Fruit fly (Drosophila melanogaster) whole organism, embryonic: Measurements from ENCODE around the gene CG43800.
A peak's percentile ranks its signal among the peaks of the same experiment; 100 is the strongest.

Experiments used
- Atf6 ChIP-seq: fragments of 200-800 bp; sonication (Bioruptor generic); IDR thresholded peaks from 2 replicates; pipeline ENCODE4 v1.3.6; 2022; ENCODE audit warnings: missing biosample characterization, missing genetic modification characterization
- CG10147 ChIP-seq: fragments of 200-800 bp; sonication (Bioruptor generic); optimal IDR thresholded peaks from 2 replicates; lab custom pipeline; 2019; ENCODE audit warnings: missing biosample characterization, mild to moderate bottlenecking, missing genetic modification characterization, moderate library complexity
- CG10274 ChIP-seq: fragments of 200-800 bp; sonication (Bioruptor generic); optimal IDR thresholded peaks from 3 replicates; lab custom pipeline; 2017; ENCODE audit warnings: missing biosample characterization, mild to moderate bottlenecking, missing genetic modification characterization
- CG10366 ChIP-seq: fragments of 200-800 bp; sonication (Bioruptor generic); IDR thresholded peaks from 2 replicates; pipeline ENCODE4 v1.3.6; 2022; ENCODE audit warnings: missing biosample characterization, missing genetic modification characterization
- CG12071 ChIP-seq: fragments of 200-800 bp; sonication (Bioruptor generic); optimal IDR thresholded peaks from 3 replicates; lab custom pipeline; 2018; ENCODE audit warnings: missing biosample characterization, mild to moderate bottlenecking, missing genetic modification characterization
- CG14710 ChIP-seq: fragments of 200-800 bp; sonication (Bioruptor generic); optimal IDR thresholded peaks from 3 replicates; lab custom pipeline; 2019; ENCODE audit warnings: missing biosample characterization, mild to moderate bottlenecking, missing genetic modification characterization, moderate library complexity
- CG17359 ChIP-seq: fragments of 200-800 bp; sonication (Bioruptor generic); optimal IDR thresholded peaks from 3 replicates; lab custom pipeline; 2018; ENCODE audit warnings: missing biosample characterization, mild to moderate bottlenecking, missing genetic modification characterization, moderate library complexity
- CG17361 ChIP-seq: fragments of 200-800 bp; sonication (Bioruptor generic); IDR thresholded peaks from 3 replicates; pipeline ENCODE4 v1.3.6; 2022; ENCODE audit warnings: missing biosample characterization, missing genetic modification characterization
- CG17568 ChIP-seq: fragments of 200-800 bp; sonication (Bioruptor generic); optimal IDR thresholded peaks from 2 replicates; lab custom pipeline; 2018; ENCODE audit warnings: missing biosample characterization, mild to moderate bottlenecking, missing genetic modification characterization, moderate library complexity
- CG2678 ChIP-seq: fragments of 200-800 bp; sonication (Bioruptor generic); optimal IDR thresholded peaks from 3 replicates; lab custom pipeline; 2019; ENCODE audit warnings: missing biosample characterization, mild to moderate bottlenecking, missing genetic modification characterization, moderate library complexity
- CG3065 ChIP-seq: fragments of 200-800 bp; sonication (Bioruptor generic); optimal IDR thresholded peaks from 2 replicates; lab custom pipeline; 2016; ENCODE audit warnings: missing biosample characterization, missing genetic modification characterization
- CG32772 ChIP-seq: fragments of 200-800 bp; sonication (Bioruptor generic); IDR thresholded peaks from 2 replicates; pipeline ENCODE4 v1.3.6; 2022; ENCODE audit warnings: missing biosample characterization, missing genetic modification characterization
- CG3726 ChIP-seq: fragments of 200-800 bp; sonication (Bioruptor generic); IDR thresholded peaks from 3 replicates; pipeline ENCODE4, ENCODE4 v1.3.6; 2022; ENCODE audit warnings: missing biosample characterization, missing genetic modification characterization
- CG4617 ChIP-seq: fragments of 200-800 bp; sonication (Bioruptor generic); optimal IDR thresholded peaks from 3 replicates; lab custom pipeline; 2016; ENCODE audit warnings: missing biosample characterization, missing genetic modification characterization, borderline replicate concordance
- CG4820 ChIP-seq: fragments of 200-800 bp; sonication (Bioruptor generic); optimal IDR thresholded peaks from 3 replicates; lab custom pipeline; 2016; ENCODE audit warnings: missing biosample characterization, missing genetic modification characterization
- CG6272 ChIP-seq: fragments of 200-800 bp; sonication (Bioruptor generic); IDR thresholded peaks from 2 replicates; pipeline ENCODE4 v1.3.6; 2022; ENCODE audit warnings: missing biosample characterization, missing genetic modification characterization
- CG6813 ChIP-seq: fragments of 200-800 bp; sonication (Bioruptor generic); optimal IDR thresholded peaks from 2 replicates; lab custom pipeline; 2017; ENCODE audit warnings: missing biosample characterization, missing genetic modification characterization, mild to moderate bottlenecking, moderate library complexity, missing genetic modification reagents
- CG8290 ChIP-seq, 3 experiments: fragments of 200-800 bp; sonication (Bioruptor generic); optimal IDR thresholded peaks; 2 replicates each; lab custom pipeline; 2016 to 2019; ENCODE audit warnings: missing biosample characterization in 3 of 3, missing genetic modification characterization in 3 of 3, mild to moderate bottlenecking in 2 of 3, moderate library complexity in 1 of 3
- CG8359 ChIP-seq: fragments of 200-800 bp; sonication (Bioruptor generic); optimal IDR thresholded peaks from 2 replicates; lab custom pipeline; 2017; ENCODE audit warnings: missing biosample characterization, mild to moderate bottlenecking, missing genetic modification characterization, borderline replicate concordance
- CG8924 ChIP-seq: fragments of 200-800 bp; optimal IDR thresholded peaks from 3 replicates; lab custom pipeline; 2019; ENCODE audit warnings: missing biosample characterization, mild to moderate bottlenecking, missing genetic modification characterization, moderate library complexity
- CG9876 ChIP-seq: fragments of 200-800 bp; sonication (Bioruptor generic); optimal IDR thresholded peaks from 2 replicates; lab custom pipeline; 2016; ENCODE audit warnings: missing biosample characterization, missing genetic modification characterization
- Dp ChIP-seq: fragments of 200-800 bp; sonication (Bioruptor generic); optimal IDR thresholded peaks from 2 replicates; lab custom pipeline; 2018; ENCODE audit warnings: missing biosample characterization, mild to moderate bottlenecking, missing genetic modification characterization, moderate library complexity
- Dref ChIP-seq: fragments of 200-800 bp; sonication (Bioruptor generic); IDR thresholded peaks from 2 replicates; pipeline ENCODE4 v1.3.6; 2022; ENCODE audit warnings: missing biosample characterization, missing genetic modification characterization
- E2f1 ChIP-seq: fragments of 200-800 bp; sonication (Bioruptor generic); IDR thresholded peaks from 2 replicates; pipeline ENCODE4 v1.3.6; 2022; ENCODE audit warnings: missing biosample characterization, missing genetic modification characterization
- HHEX ChIP-seq: fragments of 200-800 bp; sonication (Bioruptor generic); optimal IDR thresholded peaks from 3 replicates; lab custom pipeline; 2017; ENCODE audit warnings: missing biosample characterization, mild to moderate bottlenecking, missing genetic modification characterization, missing genetic modification reagents
- HmgZ ChIP-seq: fragments of 200-800 bp; sonication (Bioruptor generic); optimal IDR thresholded peaks from 2 replicates; lab custom pipeline; 2018; ENCODE audit warnings: missing biosample characterization, mild to moderate bottlenecking, missing genetic modification characterization
- Hr3 ChIP-seq: fragments of 200-800 bp; sonication (Bioruptor generic); optimal IDR thresholded peaks from 3 replicates; lab custom pipeline; 2016; ENCODE audit warnings: missing biosample characterization, missing genetic modification characterization
- MTF-1 ChIP-seq: fragments of 200-800 bp; sonication (Bioruptor generic); optimal IDR thresholded peaks from 2 replicates; lab custom pipeline; 2018; ENCODE audit warnings: missing biosample characterization, mild to moderate bottlenecking, missing genetic modification characterization, borderline replicate concordance
- Opbp ChIP-seq: fragments of 200-800 bp; sonication (Bioruptor generic); IDR thresholded peaks from 3 replicates; pipeline ENCODE4 v1.3.6; 2022; ENCODE audit warnings: missing biosample characterization, missing genetic modification characterization; ENCODE audit not compliant: partially characterized antibody
- Stat92E ChIP-seq, 3 experiments: fragments of >200 bp in 2 of 3; fragments of 200-800 bp in 1 of 3; sonication (Bioruptor generic) in 1 of 3; optimal IDR thresholded peaks; 2 replicates each; lab custom pipeline; 2017 to 2019; ENCODE audit warnings: missing biosample characterization in 3 of 3, missing genetic modification characterization in 3 of 3, mild to moderate bottlenecking in 1 of 3, moderate library complexity in 1 of 3
- az2 ChIP-seq: fragments of 200-800 bp; sonication (Bioruptor generic); optimal IDR thresholded peaks from 3 replicates; lab custom pipeline; 2016; ENCODE audit warnings: missing biosample characterization, missing genetic modification characterization
- bsh ChIP-seq, 2 experiments: fragments of 200-800 bp; sonication (Bioruptor generic); optimal IDR thresholded peaks; 2 replicates each; lab custom pipeline; 2017 to 2018; ENCODE audit warnings: mild to moderate bottlenecking in 2 of 2, missing biosample characterization in 2 of 2, missing genetic modification characterization in 2 of 2, moderate library complexity in 1 of 2
- ems ChIP-seq: fragments of 200-800 bp; sonication (Bioruptor generic); optimal IDR thresholded peaks from 3 replicates; lab custom pipeline; 2016; ENCODE audit warnings: missing biosample characterization, missing genetic modification characterization
- grau ChIP-seq: fragments of 200-800 bp; optimal IDR thresholded peaks from 3 replicates; lab custom pipeline; 2019; ENCODE audit warnings: missing biosample characterization, mild to moderate bottlenecking, missing genetic modification characterization, moderate library complexity
- grn ChIP-seq: fragments of 200-800 bp; sonication (Bioruptor generic); optimal IDR thresholded peaks from 3 replicates; lab custom pipeline; 2017; ENCODE audit warnings: missing biosample characterization, missing genetic modification characterization
- gsb ChIP-seq: fragments of 200-800 bp; sonication (Bioruptor generic); IDR thresholded peaks from 2 replicates; pipeline ENCODE4 v1.3.6; 2022; ENCODE audit warnings: missing biosample characterization, missing genetic modification characterization
- inv ChIP-seq: fragments of 200-800 bp; sonication (Bioruptor generic); IDR thresholded peaks from 2 replicates; pipeline ENCODE4 v1.3.6; 2022; ENCODE audit warnings: missing biosample characterization, missing genetic modification characterization; ENCODE audit not compliant: partially characterized antibody
- jigr1 ChIP-seq: fragments of 200-800 bp; sonication (Bioruptor generic); IDR thresholded peaks from 3 replicates; pipeline ENCODE4 v1.3.6; 2022; ENCODE audit warnings: missing biosample characterization, missing genetic modification characterization
- klu ChIP-seq: fragments of 200-800 bp; sonication (Bioruptor generic); IDR thresholded peaks from 2 replicates; pipeline ENCODE4 v1.3.6; 2022; ENCODE audit warnings: missing biosample characterization, missing genetic modification characterization
- lbe ChIP-seq: fragments of 200-800 bp; sonication (Bioruptor generic); optimal IDR thresholded peaks from 2 replicates; lab custom pipeline; 2016; ENCODE audit warnings: missing biosample characterization, mild to moderate bottlenecking, missing genetic modification characterization
- pho ChIP-seq: fragments of 200-800 bp; sonication (Bioruptor generic); optimal IDR thresholded peaks from 2 replicates; lab custom pipeline; 2016; ENCODE audit warnings: missing biosample characterization, missing genetic modification characterization
- pita ChIP-seq: fragments of 200-800 bp; sonication (Bioruptor generic); optimal IDR thresholded peaks from 2 replicates; lab custom pipeline; 2017; ENCODE audit warnings: missing biosample characterization, mild to moderate bottlenecking, missing genetic modification characterization
- pros ChIP-seq: fragments of 200-800 bp; sonication (Bioruptor generic); optimal IDR thresholded peaks from 3 replicates; lab custom pipeline; 2019; ENCODE audit warnings: missing biosample characterization, mild to moderate bottlenecking, missing genetic modification characterization, moderate library complexity
- pum ChIP-seq: fragments of 200-800 bp; sonication (Bioruptor generic); optimal IDR thresholded peaks from 2 replicates; lab custom pipeline; 2016; ENCODE audit warnings: missing biosample characterization, missing genetic modification characterization
- repo ChIP-seq: fragments of 200-800 bp; sonication (Bioruptor generic); optimal IDR thresholded peaks from 2 replicates; lab custom pipeline; 2016; ENCODE audit warnings: missing biosample characterization, missing genetic modification characterization
- run ChIP-seq: fragments of 200-800 bp; sonication (Bioruptor generic); optimal IDR thresholded peaks from 3 replicates; lab custom pipeline; 2018; ENCODE audit warnings: missing biosample characterization, mild to moderate bottlenecking, missing genetic modification characterization
- slbo ChIP-seq: fragments of 200-800 bp; sonication (Bioruptor generic); IDR thresholded peaks from 2 replicates; pipeline ENCODE4 v1.3.6; 2022; ENCODE audit warnings: missing biosample characterization, missing genetic modification characterization
- sna ChIP-seq: fragments of 200-800 bp; sonication (Bioruptor generic); IDR thresholded peaks from 2 replicates; pipeline ENCODE4 v1.3.6; 2022; ENCODE audit warnings: missing biosample characterization, missing genetic modification characterization; ENCODE audit not compliant: partially characterized antibody
- zen2 ChIP-seq: fragments of 200-800 bp; sonication (Bioruptor generic); IDR thresholded peaks from 3 replicates; pipeline ENCODE4 v1.3.6; 2022; ENCODE audit warnings: missing biosample characterization, missing genetic modification characterization; ENCODE audit not compliant: partially characterized antibody

The CG43800 gene

dm6 chr2L:7188530-7188996, 44.0 kb downstream of the CG43800 start (continued):
- peak; percentile 98 for TF ChIP-seq run (tag; lab: Kevin White, UChicago)
- TF ChIP-seq CG17359 (tag; lab: Kevin White, UChicago): peak; percentile 98
- TF ChIP-seq CG4617 (GFP tag; lab: Kevin White, UChicago): peak; percentile 95
- peak; percentile 97 for TF ChIP-seq CG10147 (GFP tag; lab: Kevin White, UChicago)
- peak; percentile 82 for TF ChIP-seq MTF-1 (GFP tag; lab: Kevin White, UChicago)
- TF ChIP-seq lbe (GFP tag; lab: Kevin White, UChicago): peak; percentile 97
- peak; percentile 97 for TF ChIP-seq ems (GFP tag; lab: Kevin White, UChicago)
- TF ChIP-seq E2f1 (GFP tag; lab: Robert Waterston, UW): peak; percentile 98
- peak; percentile 42; the same call in 1 of the 2 replicates for TF ChIP-seq Dref (GFP tag; lab: Robert Waterston, UW)
- peak; percentile 96 for TF ChIP-seq CG4820
- peak; percentile 98 for TF ChIP-seq Atf6
- TF ChIP-seq zen2 (GFP tag; lab: Robert Waterston, UW): no peak
- peak; percentile 95 for TF ChIP-seq CG12071 (GFP tag; lab: Kevin White, UChicago)
- peak; percentile 96 for TF ChIP-seq CG14710 (tag; lab: Kevin White, UChicago)
- TF ChIP-seq pita: no peak
- no peak for TF ChIP-seq inv (GFP tag; lab: Robert Waterston, UW)
- TF ChIP-seq CG17361 (GFP tag; lab: Robert Waterston, UW): peak; percentile 98
- TF ChIP-seq CG9876 (GFP tag; lab: Kevin White, UChicago): peak; percentile 88
- TF ChIP-seq repo (GFP tag; lab: Kevin White, UChicago): peak; percentile 93
- peak; percentile 99 for TF ChIP-seq bsh (GFP tag; optimal IDR thresholded peaks at IDR 0.05; lab: Kevin White, UChicago)
- TF ChIP-seq HmgZ: peak; percentile 98
- peak; percentile 99 for TF ChIP-seq CG2678 (tag; lab: Kevin White, UChicago)
- peak; percentile 98 for TF ChIP-seq az2 (GFP tag; lab: Kevin White, UChicago)
- TF ChIP-seq CG10274: peak; percentile 90
- TF ChIP-seq CG17568 (GFP tag; lab: Kevin White, UChicago): peak; percentile 96
- TF ChIP-seq Opbp (GFP tag; lab: Robert Waterston, UW): no peak
- no peak for TF ChIP-seq sna (GFP tag; lab: Robert Waterston, UW)
- peak; percentile 97 for TF ChIP-seq CG3726
- TF ChIP-seq CG6272: peak; percentile 98
- peak; percentile 97 for TF ChIP-seq klu (GFP tag; lab: Robert Waterston, UW)
- TF ChIP-seq grau (tag; lab: Kevin White, UChicago): peak; percentile 97
- peak; percentile 30 for TF ChIP-seq Dp (GFP tag; lab: Kevin White, UChicago)
- peak; percentile 91 for TF ChIP-seq CG8359
- peak; percentile 87 for TF ChIP-seq pros
- peak; percentile 96 for TF ChIP-seq pum (GFP tag; lab: Kevin White, UChicago)
- TF ChIP-seq CG32772 (GFP tag; lab: Robert Waterston, UW): peak; percentile 98
- peak; percentile 99 for TF ChIP-seq jigr1 (GFP tag; lab: Robert Waterston, UW)
- TF ChIP-seq grn (GFP tag; lab: Kevin White, UChicago): peak; percentile 85
- TF ChIP-seq CG8924 (tag; lab: Kevin White, UChicago): peak; percentile 99
- TF ChIP-seq gsb (GFP tag; lab: Robert Waterston, UW): peak; percentile 95
- TF ChIP-seq pho: peak; percentile 98
- TF ChIP-seq CG3065 (GFP tag; lab: Kevin White, UChicago): peak; percentile 93
- TF ChIP-seq CG8290 (GFP tag; optimal IDR thresholded peaks at IDR 0.05; lab: Kevin White, UChicago): peak; percentile 86
- TF ChIP-seq CG8290 (tag; optimal IDR thresholded peaks at IDR 0.05; lab: Kevin White, UChicago): peak; percentile 68 to 85
- TF ChIP-seq HHEX (GFP tag; lab: Kevin White, UChicago): peak; percentile 98
- TF ChIP-seq CG10366 (GFP tag; lab: Robert Waterston, UW): peak; percentile 98
- TF ChIP-seq CG6813 (GFP tag; lab: Kevin White, UChicago): peak; percentile 96
- peak; percentile 98 for TF ChIP-seq slbo (GFP tag; lab: Robert Waterston, UW)
- peak in 1 of 3 experiments; percentile 88 for TF ChIP-seq Stat92E (GFP tag; optimal IDR thresholded peaks at IDR 0.05; lab: Kevin White, UChicago)
- TF ChIP-seq Hr3 (GFP tag; lab: Kevin White, UChicago): peak; percentile 98
